Fruit fly (Drosophila melanogaster) whole organism, prepupa: ENCODE measurements around the gene capt.

Source experiments
- Blimp-1 ChIP-seq: fragments of 200-800 bp; sonication (Bioruptor generic); optimal IDR thresholded peaks from 3 replicates; lab custom pipeline; 2017; ENCODE audit warnings: missing biosample characterization, missing genetic modification characterization, mild to moderate bottlenecking, moderate library complexity, missing genetic modification reagents
- CG10631 ChIP-seq: fragments of 200-800 bp; sonication (Bioruptor generic); optimal IDR thresholded peaks from 2 replicates; lab custom pipeline; 2016; ENCODE audit warnings: missing biosample characterization, missing genetic modification characterization
- CG11294 ChIP-seq: fragments of 200-800 bp; sonication (Bioruptor generic); IDR thresholded peaks from 2 replicates; pipeline ENCODE4 v1.3.6; 2022; ENCODE audit warnings: missing biosample characterization, missing genetic modification characterization
- CG11902 ChIP-seq: fragments of 200-800 bp; sonication (Bioruptor generic); optimal IDR thresholded peaks from 3 replicates; lab custom pipeline; 2016; ENCODE audit warnings: missing biosample characterization, missing genetic modification characterization
- CG15336 ChIP-seq: fragments of 200-800 bp; sonication (Bioruptor generic); IDR thresholded peaks from 2 replicates; pipeline ENCODE4 v1.3.6; 2022; ENCODE audit warnings: missing biosample characterization, missing genetic modification characterization
- CG1621 ChIP-seq: fragments of 200-800 bp; sonication (Bioruptor generic); optimal IDR thresholded peaks from 3 replicates; lab custom pipeline; 2018; ENCODE audit warnings: missing biosample characterization, mild to moderate bottlenecking, missing genetic modification characterization
- CG16779 ChIP-seq: fragments of 200-800 bp; sonication (Bioruptor generic); optimal IDR thresholded peaks from 3 replicates; lab custom pipeline; 2017; ENCODE audit warnings: missing biosample characterization, mild to moderate bottlenecking, missing genetic modification characterization
- CG3032 ChIP-seq: fragments of 200-800 bp; optimal IDR thresholded peaks from 2 replicates; lab custom pipeline; 2019; ENCODE audit warnings: missing biosample characterization, mild to moderate bottlenecking, missing genetic modification characterization, moderate library complexity
- CG31627 ChIP-seq: fragments of 200-800 bp; sonication (Bioruptor generic); optimal IDR thresholded peaks from 3 replicates; lab custom pipeline; 2016; ENCODE audit warnings: missing biosample characterization, missing genetic modification characterization
- CG32006 ChIP-seq: fragments of 200-800 bp; sonication (Bioruptor generic); optimal IDR thresholded peaks from 3 replicates; lab custom pipeline; 2017; ENCODE audit warnings: missing biosample characterization, mild to moderate bottlenecking, missing genetic modification characterization
- CG34406 ChIP-seq: fragments of 200-800 bp; sonication (Bioruptor generic); optimal IDR thresholded peaks from 3 replicates; lab custom pipeline; 2016; ENCODE audit warnings: missing biosample characterization, missing genetic modification characterization
- CG4318 ChIP-seq: fragments of 200-800 bp; sonication (Bioruptor generic); optimal IDR thresholded peaks from 3 replicates; lab custom pipeline; 2017; ENCODE audit warnings: missing biosample characterization, mild to moderate bottlenecking, missing genetic modification characterization
- CG6276 ChIP-seq: fragments of 200-800 bp; sonication (Bioruptor generic); optimal IDR thresholded peaks from 2 replicates; lab custom pipeline; 2017; ENCODE audit warnings: missing biosample characterization, mild to moderate bottlenecking, missing genetic modification characterization
- CG6808 ChIP-seq: fragments of 200-800 bp; sonication (Bioruptor generic); optimal IDR thresholded peaks from 3 replicates; lab custom pipeline; 2017; ENCODE audit warnings: missing biosample characterization, missing genetic modification characterization, mild to moderate bottlenecking, moderate library complexity, missing genetic modification reagents
- CG7368 ChIP-seq: fragments of 200-800 bp; sonication (Bioruptor generic); optimal IDR thresholded peaks from 3 replicates; lab custom pipeline; 2016; ENCODE audit warnings: missing biosample characterization, missing genetic modification characterization
- CG8119 ChIP-seq: fragments of 200-800 bp; sonication (Bioruptor generic); IDR thresholded peaks from 3 replicates; pipeline ENCODE4 v1.3.6; 2022; ENCODE audit warnings: missing biosample characterization, missing genetic modification characterization
- CG8632 ChIP-seq: fragments of 200-800 bp; sonication (Bioruptor generic); optimal IDR thresholded peaks from 3 replicates; lab custom pipeline; 2016; ENCODE audit warnings: missing biosample characterization, missing genetic modification characterization
- CG9139 ChIP-seq: fragments of 200-800 bp; sonication (Bioruptor generic); optimal IDR thresholded peaks from 3 replicates; lab custom pipeline; 2017; ENCODE audit warnings: missing biosample characterization, mild to moderate bottlenecking, missing genetic modification characterization
- Eip78C ChIP-seq: fragments of 200-800 bp; sonication (Bioruptor generic); peaks from one replicate; lab custom pipeline; 2016; ENCODE audit warnings: missing biosample characterization, missing genetic modification characterization
- Ets96B ChIP-seq: fragments of 200-800 bp; optimal IDR thresholded peaks from 2 replicates; lab custom pipeline; 2019; ENCODE audit warnings: missing biosample characterization, mild to moderate bottlenecking, missing genetic modification characterization, moderate library complexity
- Hr38 ChIP-seq: sonication (Bioruptor generic); optimal IDR thresholded peaks from 2 replicates; lab custom pipeline; 2016; ENCODE audit warnings: missing biosample characterization, missing genetic modification characterization
- Hr4 ChIP-seq: fragments of 200-800 bp; sonication (Bioruptor generic); optimal IDR thresholded peaks from 3 replicates; lab custom pipeline; 2016; ENCODE audit warnings: missing biosample characterization, missing genetic modification characterization
- OdsH ChIP-seq: fragments of 200-800 bp; sonication (Bioruptor generic); optimal IDR thresholded peaks from 3 replicates; lab custom pipeline; 2016; ENCODE audit warnings: missing biosample characterization, missing genetic modification characterization
- Smox ChIP-seq: fragments of 200-800 bp; sonication (Bioruptor generic); optimal IDR thresholded peaks from 3 replicates; lab custom pipeline; 2016; ENCODE audit warnings: missing biosample characterization, missing genetic modification characterization
- Sox15 ChIP-seq: fragments of 200-800 bp; sonication (Bioruptor generic); optimal IDR thresholded peaks from 3 replicates; lab custom pipeline; 2016; ENCODE audit warnings: missing biosample characterization, missing genetic modification characterization
- achi ChIP-seq: fragments of 200-800 bp; sonication (Bioruptor generic); optimal IDR thresholded peaks from 3 replicates; lab custom pipeline; 2016; ENCODE audit warnings: missing biosample characterization, missing genetic modification characterization
- acj6 ChIP-seq: fragments of 200-800 bp; sonication (Bioruptor generic); optimal IDR thresholded peaks from 3 replicates; lab custom pipeline; 2016; ENCODE audit warnings: missing biosample characterization, missing genetic modification characterization
- dsx ChIP-seq: fragments of 200-800 bp; optimal IDR thresholded peaks from 3 replicates; lab custom pipeline; 2019; ENCODE audit warnings: missing biosample characterization, mild to moderate bottlenecking, missing genetic modification characterization, moderate library complexity; ENCODE audit not compliant: poor library complexity, severe bottlenecking
- eg ChIP-seq: fragments of 200-800 bp; sonication (Bioruptor generic); IDR thresholded peaks from 3 replicates; pipeline ENCODE4 v1.3.6; 2022; ENCODE audit warnings: missing biosample characterization, missing genetic modification characterization
- esn ChIP-seq: fragments of 200-800 bp; sonication (Bioruptor generic); optimal IDR thresholded peaks from 2 replicates; lab custom pipeline; 2016; ENCODE audit warnings: missing biosample characterization, mild to moderate bottlenecking, missing genetic modification characterization, moderate library complexity
- fd85E ChIP-seq: fragments of 200-800 bp; sonication (Bioruptor generic); optimal IDR thresholded peaks from 3 replicates; lab custom pipeline; 2016; ENCODE audit warnings: missing biosample characterization, missing genetic modification characterization
- fkh ChIP-seq: fragments of 200-800 bp; sonication (Bioruptor generic); optimal IDR thresholded peaks from 3 replicates; lab custom pipeline; 2017; ENCODE audit warnings: missing biosample characterization, mild to moderate bottlenecking, missing genetic modification characterization, moderate library complexity
- net ChIP-seq: fragments of 200-800 bp; sonication (Bioruptor generic); optimal IDR thresholded peaks from 3 replicates; lab custom pipeline; 2016; ENCODE audit warnings: missing biosample characterization, missing genetic modification characterization
- svp ChIP-seq: fragments of 200-800 bp; sonication (Bioruptor generic); peaks from one replicate; lab custom pipeline; 2016; ENCODE audit warnings: missing biosample characterization, missing genetic modification characterization

Gene capt

dm6 chr2L:1136993-1137392 is 21.1 kb downstream of the capt start:
- TF ChIP-seq fkh (no peak), Sox15 (no peak), achi (no peak), CG34406 (GFP tag; lab: Kevin White, UChicago) (no peak), svp (GFP tag; lab: Kevin White, UChicago) (no peak), Blimp-1 (GFP tag; lab: Kevin White, UChicago) (no peak), fd85E (GFP tag; lab: Kevin White, UChicago) (no peak), CG11902 (no peak), CG11294 (GFP tag; lab: Robert Waterston, UW) (no peak), CG6276 (GFP tag; lab: Kevin White, UChicago) (no peak), CG3032 (tag; lab: Kevin White, UChicago) (no peak), esn (GFP tag; lab: Kevin White, UChicago) (no peak), CG8119 (GFP tag; lab: Robert Waterston, UW) (no peak), CG1621 (tag; lab: Kevin White, UChicago) (no peak), CG7368 (GFP tag; lab: Kevin White, UChicago) (no peak), CG6808 (GFP tag; lab: Kevin White, UChicago) (no peak), CG15336 (GFP tag; lab: Robert Waterston, UW) (no peak)
- TF ChIP-seq, all 60 proteins: peak for 0

- TF ChIP-seq CG32006 (peak; percentile 57), CG9139 (GFP tag; lab: Kevin White, UChicago) (no peak), CG31627 (GFP tag; lab: Kevin White, UChicago) (no peak), CG7368 (GFP tag; lab: Kevin White, UChicago) (no peak), CG8119 (GFP tag; lab: Robert Waterston, UW) (peak; percentile 43; the same call in 1 of the 3 replicates), Smox (GFP tag; lab: Kevin White, UChicago) (no peak), acj6 (GFP tag; lab: Kevin White, UChicago) (peak; percentile 31), eg (GFP tag; lab: Robert Waterston, UW) (0 out of 3 replicates have a peak, but pooled peaks have one; percentile 30), CG4318 (GFP tag; lab: Kevin White, UChicago) (no peak), Hr4 (GFP tag; lab: Kevin White, UChicago) (no peak), achi (peak; percentile 25), net (no peak), Ets96B (tag; lab: Kevin White, UChicago) (peak; percentile 28), dsx (GFP tag; lab: Kevin White, UChicago) (no peak), esn (GFP tag; lab: Kevin White, UChicago) (no peak), CG3032 (tag; lab: Kevin White, UChicago) (no peak), Hr38 (no peak), OdsH (GFP tag; lab: Kevin White, UChicago) (peak; percentile 28), CG8632 (GFP tag; lab: Kevin White, UChicago) (peak; percentile 26), CG34406 (GFP tag; lab: Kevin White, UChicago) (no peak), CG11294 (GFP tag; lab: Robert Waterston, UW) (no peak), CG6276 (GFP tag; lab: Kevin White, UChicago) (peak; percentile 34), Eip78C (GFP tag; lab: Kevin White, UChicago) (peak; percentile 51), CG10631 (GFP tag; lab: Kevin White, UChicago) (peak; percentile 37)
Measured at dm6 chr2L:1135495-1135894, 22.6 kb downstream of the capt start.

- no peak for TF ChIP-seq CG4318 (GFP tag; lab: Kevin White, UChicago)
- TF ChIP-seq CG16779 (tag; lab: Kevin White, UChicago), result peak; percentile 2
- TF ChIP-seq, all 60 proteins: peak for 1
Measured at dm6 chr2L:1134011-1134743, 23.9 kb downstream of the capt start, which contains the start of the genes Iris and CG4577. TSS of gene Iris (minus strand) at chr2L:1134098. TSS of gene CG4577 (plus strand) at chr2L:1134693.
